Worm (Caenorhabditis elegans): ENCODE measurements around the gene algn-14.

DNA sequence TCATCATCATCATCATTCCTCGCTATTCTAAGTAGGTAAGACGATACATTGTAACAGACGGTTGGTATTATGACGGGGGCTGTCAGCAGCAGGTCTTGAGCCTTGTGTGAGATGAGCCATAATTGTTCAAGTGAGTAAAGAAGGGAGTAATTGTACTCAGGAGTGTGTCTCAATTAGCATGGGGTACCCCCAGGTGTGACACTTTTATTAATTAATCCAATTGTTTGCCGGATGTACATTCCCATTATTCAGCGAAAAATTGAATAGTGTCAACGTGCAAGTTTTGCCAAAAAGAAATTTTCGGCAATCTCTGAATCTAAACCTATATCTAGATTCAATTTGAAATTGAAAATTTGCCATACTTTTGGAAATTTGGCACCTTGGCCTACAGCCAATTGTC lies 45.8 kb upstream of the algn-14 start:
- TF ChIP-seq cog-1 (tag; optimal IDR thresholded peaks at IDR 0.05) (no peak), flt-1 (GFP tag; IDR thresholded peaks at IDR 0.05) (no peak), ztf-29 (GFP tag; IDR thresholded peaks at IDR 0.05) (no peak), ref-1 (GFP tag; conservative IDR thresholded peaks at IDR 0.05) (no peak)
